Fruit fly (Drosophila melanogaster) whole organism, embryonic: ENCODE measurements around the gene Cdc16.

Source experiments
- CG10267 ChIP-seq: fragments of 200-800 bp; sonication (Bioruptor generic); optimal IDR thresholded peaks from 2 replicates; lab custom pipeline; 2018; ENCODE audit warnings: missing biosample characterization, mild to moderate bottlenecking, missing genetic modification characterization, moderate library complexity
- CG11696 ChIP-seq: fragments of 200-800 bp; sonication (Bioruptor generic); IDR thresholded peaks from 2 replicates; pipeline ENCODE4 v1.3.6; 2022; ENCODE audit warnings: missing biosample characterization, missing genetic modification characterization
- CG12071 ChIP-seq: fragments of 200-800 bp; sonication (Bioruptor generic); optimal IDR thresholded peaks from 3 replicates; lab custom pipeline; 2018; ENCODE audit warnings: missing biosample characterization, mild to moderate bottlenecking, missing genetic modification characterization
- CG14014 ChIP-seq: fragments of 200-800 bp; sonication (Bioruptor generic); IDR thresholded peaks from 2 replicates; pipeline ENCODE4 v1.3.6; 2022; ENCODE audit warnings: missing biosample characterization, missing genetic modification characterization
- CG16863 ChIP-seq: fragments of 200-800 bp; sonication (Bioruptor generic); optimal IDR thresholded peaks from 3 replicates; lab custom pipeline; 2016; ENCODE audit warnings: missing biosample characterization, missing genetic modification characterization
- CG17612 ChIP-seq: fragments of 200-800 bp; sonication (Bioruptor generic); IDR thresholded peaks from 2 replicates; pipeline ENCODE4 v1.3.6; 2022; ENCODE audit warnings: missing biosample characterization, missing genetic modification characterization
- CG2120 ChIP-seq: fragments of 200-800 bp; sonication (Bioruptor generic); optimal IDR thresholded peaks from 3 replicates; lab custom pipeline; 2016; ENCODE audit warnings: missing biosample characterization, missing genetic modification characterization
- CG31365 ChIP-seq: fragments of 200-800 bp; sonication (Bioruptor generic); optimal IDR thresholded peaks from 2 replicates; lab custom pipeline; 2018; ENCODE audit warnings: missing biosample characterization, mild to moderate bottlenecking, missing genetic modification characterization
- CG3995 ChIP-seq: fragments of 200-800 bp; sonication (Bioruptor generic); optimal IDR thresholded peaks from 3 replicates; lab custom pipeline; 2016; ENCODE audit warnings: missing biosample characterization, missing genetic modification characterization
- CG4360 ChIP-seq: fragments of 200-800 bp; sonication (Bioruptor generic); IDR thresholded peaks from 2 replicates; pipeline ENCODE4 v1.3.6; 2022; ENCODE audit warnings: missing biosample characterization, missing genetic modification characterization
- CG6765 ChIP-seq: fragments of 200-800 bp; sonication (Bioruptor generic); optimal IDR thresholded peaks from 3 replicates; lab custom pipeline; 2017; ENCODE audit warnings: missing biosample characterization, mild to moderate bottlenecking, missing genetic modification characterization
- CG6791 ChIP-seq: fragments of 200-800 bp; sonication (Bioruptor generic); IDR thresholded peaks from 3 replicates; pipeline ENCODE4 v1.3.6; 2022; ENCODE audit warnings: missing biosample characterization, missing genetic modification characterization; ENCODE audit not compliant: partially characterized antibody
- CG6813 ChIP-seq: fragments of 200-800 bp; sonication (Bioruptor generic); optimal IDR thresholded peaks from 2 replicates; lab custom pipeline; 2017; ENCODE audit warnings: missing biosample characterization, missing genetic modification characterization, mild to moderate bottlenecking, moderate library complexity, missing genetic modification reagents
- CG8281 ChIP-seq: fragments of 200-800 bp; sonication (Bioruptor generic); optimal IDR thresholded peaks from 2 replicates; lab custom pipeline; 2018; ENCODE audit warnings: missing biosample characterization, mild to moderate bottlenecking, missing genetic modification characterization, moderate library complexity
- CG9727 ChIP-seq: fragments of 200-800 bp; sonication (Bioruptor generic); optimal IDR thresholded peaks from 3 replicates; lab custom pipeline; 2017; ENCODE audit warnings: missing biosample characterization, mild to moderate bottlenecking, missing genetic modification characterization
- CHES-1-like ChIP-seq: fragments of 200-800 bp; sonication (Bioruptor generic); optimal IDR thresholded peaks from 2 replicates; lab custom pipeline; 2016; ENCODE audit warnings: missing biosample characterization, missing genetic modification characterization
- D ChIP-seq, 2 experiments: fragments of 200-800 bp in 1 of 2; fragments of >200 bp in 1 of 2; sonication (Bioruptor generic) in 1 of 2; optimal IDR thresholded peaks; 2 replicates in 1 of 2; 3 replicates in 1 of 2; lab custom pipeline; 2017; ENCODE audit warnings: mild to moderate bottlenecking in 1 of 2, missing biosample characterization in 1 of 2, missing genetic modification characterization in 1 of 2, missing genetic modification reagents in 1 of 2
- Deaf1 ChIP-seq: fragments of 200-800 bp; optimal IDR thresholded peaks from 3 replicates; lab custom pipeline; 2019; ENCODE audit warnings: missing biosample characterization, mild to moderate bottlenecking, missing genetic modification characterization, moderate library complexity
- Dek ChIP-seq: fragments of 200-800 bp; sonication (Bioruptor generic); optimal IDR thresholded peaks from 3 replicates; lab custom pipeline; 2019; ENCODE audit warnings: missing biosample characterization, mild to moderate bottlenecking, missing genetic modification characterization, moderate library complexity
- E2f1 ChIP-seq: fragments of 200-800 bp; sonication (Bioruptor generic); IDR thresholded peaks from 2 replicates; pipeline ENCODE4 v1.3.6; 2022; ENCODE audit warnings: missing biosample characterization, missing genetic modification characterization
- HLHmδ ChIP-seq: fragments of 200-800 bp; sonication (Bioruptor generic); optimal IDR thresholded peaks from 2 replicates; lab custom pipeline; 2018; ENCODE audit warnings: missing biosample characterization, mild to moderate bottlenecking, missing genetic modification characterization, moderate library complexity
- Hmr ChIP-seq: fragments of 200-800 bp; sonication (Bioruptor generic); optimal IDR thresholded peaks from 3 replicates; lab custom pipeline; 2017; ENCODE audit warnings: mild to moderate bottlenecking, missing biosample characterization, missing genetic modification reagents, missing genetic modification characterization
- Nf-YB ChIP-seq: fragments of 200-800 bp; sonication (Bioruptor generic); optimal IDR thresholded peaks from 3 replicates; lab custom pipeline; 2019; ENCODE audit warnings: missing biosample characterization, mild to moderate bottlenecking, missing genetic modification characterization, moderate library complexity
- Pdp1 ChIP-seq, 2 experiments: fragments of 200-800 bp; sonication (Bioruptor generic); optimal IDR thresholded peaks; 3 replicates each; lab custom pipeline; 2016; ENCODE audit warnings: missing biosample characterization in 2 of 2, missing genetic modification characterization in 2 of 2, mild to moderate bottlenecking in 1 of 2, moderate library complexity in 1 of 2
- Side ChIP-seq: fragments of 200-800 bp; sonication (Bioruptor generic); optimal IDR thresholded peaks from 2 replicates; lab custom pipeline; 2016; ENCODE audit warnings: missing biosample characterization, missing genetic modification characterization
- Trl ChIP-seq, 3 experiments: fragments of >200 bp in 2 of 3; fragments of 200-800 bp in 1 of 3; sonication (Bioruptor generic) in 1 of 3; optimal IDR thresholded peaks; 2 replicates in 1 of 3; 3 replicates in 2 of 3; lab custom pipeline; 2016 to 2017; ENCODE audit warnings: missing biosample characterization in 1 of 3, missing genetic modification characterization in 1 of 3
- abd-A ChIP-seq: fragments of 200-800 bp; sonication (Bioruptor generic); optimal IDR thresholded peaks from 3 replicates; lab custom pipeline; 2019; ENCODE audit warnings: missing biosample characterization, mild to moderate bottlenecking, missing genetic modification characterization, moderate library complexity
- ase ChIP-seq: fragments of 200-800 bp; sonication (Bioruptor generic); IDR thresholded peaks from 3 replicates; pipeline ENCODE4 v1.3.6; 2022; ENCODE audit warnings: missing biosample characterization, missing genetic modification characterization
- ato ChIP-seq: fragments of 200-800 bp; sonication (Bioruptor generic); IDR thresholded peaks from 2 replicates; pipeline ENCODE4 v1.3.6; 2022; ENCODE audit warnings: missing biosample characterization, missing genetic modification characterization; ENCODE audit not compliant: partially characterized antibody
- bbx ChIP-seq: fragments of 200-800 bp; sonication (Bioruptor generic); IDR thresholded peaks from 2 replicates; pipeline ENCODE4 v1.3.6; 2022; ENCODE audit warnings: missing biosample characterization, missing genetic modification characterization; ENCODE audit not compliant: partially characterized antibody
- corto ChIP-seq: fragments of 200-800 bp; sonication (Bioruptor generic); optimal IDR thresholded peaks from 2 replicates; lab custom pipeline; 2016; ENCODE audit warnings: missing biosample characterization, mild to moderate bottlenecking, missing genetic modification characterization, moderate library complexity
- crc ChIP-seq: fragments of 200-800 bp; sonication (Bioruptor generic); optimal IDR thresholded peaks from 2 replicates; lab custom pipeline; 2016; ENCODE audit warnings: missing biosample characterization, missing genetic modification characterization
- dan ChIP-seq: fragments of 200-800 bp; sonication (Bioruptor generic); IDR thresholded peaks from 2 replicates; pipeline ENCODE4 v1.3.6; 2022; ENCODE audit warnings: missing biosample characterization, missing genetic modification characterization
- fu2 ChIP-seq: fragments of 200-800 bp; sonication (Bioruptor generic); optimal IDR thresholded peaks from 2 replicates; lab custom pipeline; 2016; ENCODE audit warnings: missing biosample characterization, missing genetic modification characterization
- gce ChIP-seq: fragments of 200-800 bp; sonication (Bioruptor generic); IDR thresholded peaks from 3 replicates; pipeline ENCODE4 v1.3.6; 2022; ENCODE audit warnings: missing biosample characterization, missing genetic modification characterization
- grau ChIP-seq: fragments of 200-800 bp; optimal IDR thresholded peaks from 3 replicates; lab custom pipeline; 2019; ENCODE audit warnings: missing biosample characterization, mild to moderate bottlenecking, missing genetic modification characterization, moderate library complexity
- gro ChIP-seq: fragments of 200-800 bp; sonication (Bioruptor generic); optimal IDR thresholded peaks from 2 replicates; lab custom pipeline; 2016; ENCODE audit warnings: missing biosample characterization, missing genetic modification characterization
- gt ChIP-seq: fragments of 200-800 bp; sonication (Bioruptor generic); IDR thresholded peaks from 2 replicates; pipeline ENCODE4 v1.3.6; 2022; ENCODE audit warnings: missing biosample characterization, missing genetic modification characterization
- hth ChIP-seq: fragments of >200 bp; optimal IDR thresholded peaks from 2 replicates; lab custom pipeline; 2017; ENCODE audit warnings: inconsistent platforms
- pb ChIP-seq: fragments of 200-800 bp; sonication (Bioruptor generic); optimal IDR thresholded peaks from 3 replicates; lab custom pipeline; 2016; ENCODE audit warnings: missing biosample characterization, missing genetic modification characterization
- pfk ChIP-seq: fragments of 200-800 bp; sonication (Bioruptor generic); optimal IDR thresholded peaks from 2 replicates; lab custom pipeline; 2018; ENCODE audit warnings: missing biosample characterization, mild to moderate bottlenecking, missing genetic modification characterization, moderate library complexity
- psq ChIP-seq: fragments of 200-800 bp; sonication (Bioruptor generic); optimal IDR thresholded peaks from 2 replicates; lab custom pipeline; 2017; ENCODE audit warnings: missing biosample characterization, missing genetic modification characterization
- pum ChIP-seq: fragments of 200-800 bp; sonication (Bioruptor generic); optimal IDR thresholded peaks from 2 replicates; lab custom pipeline; 2016; ENCODE audit warnings: missing biosample characterization, missing genetic modification characterization
- run ChIP-seq: fragments of 200-800 bp; sonication (Bioruptor generic); optimal IDR thresholded peaks from 3 replicates; lab custom pipeline; 2018; ENCODE audit warnings: missing biosample characterization, mild to moderate bottlenecking, missing genetic modification characterization
- stwl ChIP-seq: fragments of 200-800 bp; sonication (Bioruptor generic); optimal IDR thresholded peaks from 3 replicates; lab custom pipeline; 2018; ENCODE audit warnings: missing biosample characterization, mild to moderate bottlenecking, missing genetic modification characterization, moderate library complexity
- ttk ChIP-seq: fragments of 200-800 bp; sonication (Bioruptor generic); IDR thresholded peaks from 2 replicates; pipeline ENCODE4 v2.1.2; 2022; ENCODE audit warnings: missing biosample characterization, missing genetic modification characterization
- zen ChIP-seq: fragments of 200-800 bp; sonication (Bioruptor generic); optimal IDR thresholded peaks from 3 replicates; lab custom pipeline; 2018; ENCODE audit warnings: missing biosample characterization, mild to moderate bottlenecking, missing genetic modification characterization, moderate library complexity

Cdc16 gene

dm6 chr3R:23332535-23333333 is 51.7 kb downstream of the Cdc16 start (continued):
- TF ChIP-seq CG6813 (peak; percentile 64), stwl (no peak), CG12071 (GFP tag; lab: Kevin White, UChicago) (peak; percentile 58), CG4360 (GFP tag; lab: Robert Waterston, UW) (0 out of 2 replicates have a peak, but pooled peaks have one; percentile 15), HLHmδ (GFP tag; lab: Kevin White, UChicago) (no peak), fu2 (GFP tag; lab: Kevin White, UChicago) (peak; percentile 9), CG9727 (GFP tag; lab: Kevin White, UChicago) (peak; percentile 70), crc (GFP tag; lab: Kevin White, UChicago) (peak; percentile 11), Pdp1 (GFP tag; optimal IDR thresholded peaks at IDR 0.05; lab: Kevin White, UChicago) (peak; percentile 49 to 56), psq (no peak), pfk (no peak), CG3995 (GFP tag; lab: Kevin White, UChicago) (peak; percentile 11), E2f1 (GFP tag; lab: Robert Waterston, UW) (no peak; the same call in 1 of the 2 replicates), Dek (peak; percentile 26), CG31365 (tag; lab: Kevin White, UChicago) (no peak), CG16863 (GFP tag; lab: Kevin White, UChicago) (peak; percentile 24), CG6765 (GFP tag; lab: Kevin White, UChicago) (no peak), corto (GFP tag; lab: Kevin White, UChicago) (no peak), CG2120 (GFP tag; lab: Kevin White, UChicago) (peak; percentile 70), abd-A (tag; lab: Kevin White, UChicago) (no peak), ato (no peak), gro (GFP tag; lab: Kevin White, UChicago) (peak; percentile 1), CG6791 (GFP tag; lab: Robert Waterston, UW) (no peak), grau (tag; lab: Kevin White, UChicago) (peak; percentile 72), Side (GFP tag; lab: Kevin White, UChicago) (peak; percentile 28), CHES-1-like (peak; percentile 53), CG14014 (GFP tag; lab: Robert Waterston, UW) (peak; percentile 45), CG17612 (GFP tag; lab: Robert Waterston, UW) (no peak), CG10267 (tag; lab: Kevin White, UChicago) (peak; percentile 46), Nf-YB (peak; percentile 38), Trl (optimal IDR thresholded peaks at IDR 0.05; lab: Kevin White, UChicago) (no peak), Trl (GFP tag; optimal IDR thresholded peaks at IDR 0.05; lab: Kevin White, UChicago) (peak; percentile 31), dan (no peak), Deaf1 (peak; percentile 26), CG8281 (tag; lab: Kevin White, UChicago) (no peak), pum (GFP tag; lab: Kevin White, UChicago) (peak; percentile 19), bbx (no peak), ttk (GFP tag; lab: Robert Waterston, UW) (no peak), D (optimal IDR thresholded peaks at IDR 0.05; lab: Kevin White, UChicago) (no peak), D (GFP tag; optimal IDR thresholded peaks at IDR 0.05; lab: Kevin White, UChicago) (peak; percentile 68), Hmr (GFP tag; lab: Kevin White, UChicago) (peak; percentile 55), hth (lab: Kevin White, UChicago) (no peak), run (tag; lab: Kevin White, UChicago) (no peak), pb (GFP tag; lab: Kevin White, UChicago) (no peak), gce (GFP tag; lab: Robert Waterston, UW) (0 out of 3 replicates have a peak, but pooled peaks have one; percentile 14), ase (GFP tag; lab: Robert Waterston, UW) (no peak), CG11696 (GFP tag; lab: Robert Waterston, UW) (no peak), gt (0 out of 2 replicates have a peak, but pooled peaks have one; percentile 11), zen (tag; lab: Kevin White, UChicago) (peak; percentile 49)
